Fruit fly (Drosophila melanogaster): ENCODE results near the gene HUWE1.

The HUWE1 gene

dm6 chrX:15762723-15763122 is 50.3 kb downstream of the HUWE1 start, which contains the start of gene Polr3A:
Gene Polr3A, plus strand, starts transcription at chrX:15762956.
- no peak for TF ChIP-seq EcR (GFP tag; optimal IDR thresholded peaks at IDR 0.05)
- TF ChIP-seq CG14655 (GFP tag; optimal IDR thresholded peaks at IDR 0.05) = no peak
- TF ChIP-seq CG32121 (GFP tag; IDR thresholded peaks at IDR 0.05) = no peak

- TF ChIP-seq CG17806 (tag; optimal IDR thresholded peaks at IDR 0.05) = no peak
- no peak for TF ChIP-seq fd96Ca (GFP tag; IDR thresholded peaks at IDR 0.05)
- no peak for TF ChIP-seq rn (GFP tag; IDR thresholded peaks at IDR 0.05)
- no peak for TF ChIP-seq CG12605 (GFP tag; IDR thresholded peaks at IDR 0.05)
- TF ChIP-seq gl (tag; optimal IDR thresholded peaks at IDR 0.05) = no peak
- TF ChIP-seq CG8301 (tag; optimal IDR thresholded peaks at IDR 0.05) = no peak
- no peak for TF ChIP-seq Pif1A (GFP tag; optimal IDR thresholded peaks at IDR 0.05)
- TF ChIP-seq EcR (GFP tag; optimal IDR thresholded peaks at IDR 0.05) = no peak
- no peak for TF ChIP-seq Ets98B (GFP tag; IDR thresholded peaks at IDR 0.05)
- no peak for TF ChIP-seq CG8159 (tag; optimal IDR thresholded peaks at IDR 0.05)
- TF ChIP-seq CG34367 (tag; optimal IDR thresholded peaks at IDR 0.05) = no peak
- no peak for TF ChIP-seq CG4496 (GFP tag; IDR thresholded peaks at IDR 0.05)
- no peak for TF ChIP-seq CG32121 (GFP tag; IDR thresholded peaks at IDR 0.05)
- TF ChIP-seq Snoo (tag; optimal IDR thresholded peaks at IDR 0.05) = no peak
- TF ChIP-seq CG9948 (tag; optimal IDR thresholded peaks at IDR 0.05) = no peak
- TF ChIP-seq CG13204 (GFP tag; optimal IDR thresholded peaks at IDR 0.05) = no peak
- TF ChIP-seq CG10348 (GFP tag; IDR thresholded peaks at IDR 0.05) = no peak
- no peak for TF ChIP-seq Pif1B (GFP tag; optimal IDR thresholded peaks at IDR 0.05)
- TF ChIP-seq CG15710 (tag; optimal IDR thresholded peaks at IDR 0.05) = no peak
- TF ChIP-seq D1 (tag; optimal IDR thresholded peaks at IDR 0.05) = no peak
Observed at dm6 chrX:15766395-15766866, 54.0 kb downstream of the HUWE1 start, which contains the start of gene CG8952. Gene CG8952, minus strand, starts transcription at chrX:15766445.

DNA sequence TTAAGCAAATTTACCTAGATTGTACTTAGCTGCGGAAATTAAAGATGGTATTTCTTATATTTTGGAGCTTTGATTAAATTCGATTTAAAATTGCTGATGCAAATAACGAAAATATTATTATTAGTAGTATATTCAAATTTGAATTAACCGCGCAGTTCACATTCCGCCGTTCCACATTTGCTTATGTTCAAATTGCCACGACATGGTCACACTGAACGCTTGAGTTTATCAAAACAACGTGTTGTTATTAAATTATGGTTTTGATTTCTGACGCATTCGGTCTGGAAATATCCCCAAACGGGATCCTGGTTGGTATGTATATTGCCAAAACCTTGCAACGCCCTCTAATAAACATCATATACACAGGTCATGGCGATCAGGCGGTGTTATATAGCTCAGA is 57.0 kb downstream of the HUWE1 start, which contains the start of gene CG33172:
Gene CG33172 (plus strand): TSS at position 208 of the 400 bp plus-strand sequence.
- no peak for TF ChIP-seq CG9948 (tag; optimal IDR thresholded peaks at IDR 0.05)
- no peak for TF ChIP-seq D1 (tag; optimal IDR thresholded peaks at IDR 0.05)
- TF ChIP-seq CG12605 (GFP tag; IDR thresholded peaks at IDR 0.05) = no peak
- no peak for TF ChIP-seq CG17806 (tag; optimal IDR thresholded peaks at IDR 0.05)
- TF ChIP-seq CG34367 (tag; optimal IDR thresholded peaks at IDR 0.05) = no peak
- TF ChIP-seq CG8301 (tag; optimal IDR thresholded peaks at IDR 0.05) = no peak

- no peak for TF ChIP-seq CG15710 (tag; optimal IDR thresholded peaks at IDR 0.05)
- TF ChIP-seq EcR (GFP tag; optimal IDR thresholded peaks at IDR 0.05) = no peak
- TF ChIP-seq CG9948 (tag; optimal IDR thresholded peaks at IDR 0.05) = no peak
- TF ChIP-seq CG8159 (tag; optimal IDR thresholded peaks at IDR 0.05) = no peak
- no peak for TF ChIP-seq CG17806 (tag; optimal IDR thresholded peaks at IDR 0.05)
- no peak for TF ChIP-seq gl (tag; optimal IDR thresholded peaks at IDR 0.05)
- TF ChIP-seq Ets98B (GFP tag; IDR thresholded peaks at IDR 0.05) = no peak
- TF ChIP-seq D1 (tag; optimal IDR thresholded peaks at IDR 0.05) = no peak
- no peak for TF ChIP-seq CG14655 (GFP tag; optimal IDR thresholded peaks at IDR 0.05)
- no peak for TF ChIP-seq Pif1B (GFP tag; optimal IDR thresholded peaks at IDR 0.05)
- TF ChIP-seq CG12605 (GFP tag; IDR thresholded peaks at IDR 0.05) = no peak
- no peak for TF ChIP-seq CG13204 (GFP tag; optimal IDR thresholded peaks at IDR 0.05)
- TF ChIP-seq fd96Ca (GFP tag; IDR thresholded peaks at IDR 0.05) = no peak
- no peak for TF ChIP-seq Snoo (tag; optimal IDR thresholded peaks at IDR 0.05)
Observed at dm6 chrX:15772663-15773062, 60.2 kb downstream of the HUWE1 start, which contains the start of gene CG43672. Gene CG43672, plus strand, starts transcription at chrX:15772963.

- no peak for TF ChIP-seq D1 (tag; optimal IDR thresholded peaks at IDR 0.05)
- no peak for TF ChIP-seq CG32121 (GFP tag; IDR thresholded peaks at IDR 0.05)
- no peak for TF ChIP-seq fd96Ca (GFP tag; IDR thresholded peaks at IDR 0.05)
- TF ChIP-seq Ets98B (GFP tag; IDR thresholded peaks at IDR 0.05) = no peak
- no peak for TF ChIP-seq CG17806 (tag; optimal IDR thresholded peaks at IDR 0.05)
- TF ChIP-seq CG9948 (tag; optimal IDR thresholded peaks at IDR 0.05) = no peak
- no peak for TF ChIP-seq CG15710 (tag; optimal IDR thresholded peaks at IDR 0.05)
Observed at dm6 chrX:15778846-15779245, 66.4 kb downstream of the HUWE1 start, which contains the start of gene CG43673. Gene CG43673, plus strand, starts transcription at chrX:15779146.

All from whole organism, pupa.